Fruit fly (Drosophila melanogaster): ENCODE results near the gene CG32241.

Gene CG32241

DNA sequence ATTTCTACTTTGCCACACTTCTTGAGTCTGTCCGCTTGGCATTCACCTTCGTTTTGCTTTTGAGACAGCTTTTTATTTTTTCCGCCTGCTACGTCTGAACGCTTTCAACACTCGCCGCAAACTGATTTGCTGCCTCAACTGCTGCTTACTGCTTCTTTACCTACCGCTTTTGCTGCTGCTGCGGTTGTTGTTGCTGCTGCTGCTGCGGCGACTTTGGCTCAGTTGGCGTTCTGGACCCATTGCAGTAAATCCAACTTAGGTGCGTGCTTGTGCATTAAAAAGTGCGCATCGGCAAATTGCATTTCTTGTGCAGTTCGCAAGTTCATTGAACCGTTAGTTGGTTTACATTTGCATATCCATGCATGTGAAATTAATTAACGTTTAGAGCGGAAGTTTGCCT is 41.9 kb upstream of the CG32241 start, which contains the start of gene NT1 (continued):
- no peak for TF ChIP-seq CG15011 (GFP tag; optimal IDR thresholded peaks at IDR 0.05)
- TF ChIP-seq row (GFP tag; IDR thresholded peaks at IDR 0.05) = no peak
- no peak for TF ChIP-seq otp (GFP tag; IDR thresholded peaks at IDR 0.05)
- TF ChIP-seq sr (GFP tag; IDR thresholded peaks at IDR 0.05) = 0 out of 3 replicates have a peak, but pooled peaks have one; percentile 25
- no peak for TF ChIP-seq CG31441 (GFP tag; IDR thresholded peaks at IDR 0.05)
- TF ChIP-seq vfl (GFP tag; optimal IDR thresholded peaks at IDR 0.05) = no peak

DNA sequence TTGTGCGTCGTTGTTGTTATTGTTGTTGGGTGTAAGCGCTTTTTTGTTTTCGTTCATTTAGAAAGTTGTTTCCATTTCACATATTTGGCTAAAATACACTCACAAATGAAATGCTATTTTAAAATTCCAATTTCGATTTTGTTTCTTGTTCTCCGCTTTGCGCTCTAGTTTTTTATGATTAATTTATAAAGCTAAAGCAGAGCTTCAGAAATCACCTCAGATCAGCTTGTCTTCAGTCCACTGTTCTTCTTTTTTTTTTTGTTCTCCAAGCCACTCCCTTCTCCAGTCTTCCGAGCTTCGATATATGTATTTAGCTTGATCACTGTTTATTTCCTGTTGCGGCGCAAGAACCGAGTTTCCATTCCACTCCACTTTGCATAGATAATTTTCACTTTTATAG is 41.4 kb upstream of the CG32241 start:
- TF ChIP-seq Blimp-1 (GFP tag; optimal IDR thresholded peaks at IDR 0.05) (peak; percentile 43), Antp (GFP tag; optimal IDR thresholded peaks at IDR 0.05) (no peak)

DNA sequence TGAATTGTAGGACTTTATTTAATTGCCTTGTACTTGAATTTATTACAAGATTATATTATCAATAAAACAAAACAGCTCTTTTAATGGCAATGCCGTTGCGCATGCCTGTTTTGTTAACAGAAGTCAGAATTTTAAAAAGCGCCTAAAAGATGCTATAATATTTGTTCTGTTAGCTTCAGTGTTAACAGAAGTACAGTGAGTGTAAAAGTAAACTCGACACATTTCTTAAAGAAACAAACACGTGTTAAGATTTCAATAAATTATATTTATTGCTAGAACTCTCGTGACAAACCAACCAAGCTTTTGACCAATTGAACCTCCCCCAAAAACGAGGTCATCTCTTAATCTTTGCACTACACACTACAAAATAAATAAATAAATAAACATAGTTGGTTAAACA is 35.0 kb upstream of the CG32241 start:
- TF ChIP-seq stwl (tag; optimal IDR thresholded peaks at IDR 0.05) (peak; percentile 39), CG8388 (GFP tag; optimal IDR thresholded peaks at IDR 0.05) (peak; percentile 91), Adf1 (GFP tag; IDR thresholded peaks at IDR 0.05) (no peak), ap (GFP tag; IDR thresholded peaks at IDR 0.05) (no peak), ham (GFP tag; IDR thresholded peaks at IDR 0.05) (no peak)

DNA sequence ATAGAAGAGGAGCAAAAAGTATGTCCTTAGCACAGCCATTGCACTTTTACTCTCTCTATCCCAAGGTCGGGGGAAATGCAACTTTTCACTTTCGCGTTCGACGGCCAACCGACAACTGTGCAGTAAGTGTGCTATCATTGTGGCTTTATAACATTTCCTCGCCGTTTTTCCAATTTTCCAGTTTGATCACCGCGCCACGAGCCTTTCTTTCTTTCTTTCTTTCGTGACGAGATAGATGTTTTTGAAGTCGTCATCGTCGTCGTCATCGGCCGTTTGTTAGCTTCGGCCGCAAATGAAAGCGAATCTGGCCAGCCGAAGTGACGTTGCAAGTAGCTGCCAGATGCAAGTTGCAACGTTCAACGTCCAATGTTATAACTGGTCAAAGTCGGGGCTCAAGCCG is 34.0 kb upstream of the CG32241 start, which contains the start of gene CG13720:
TSS of gene CG13720 (minus strand) at position 101 of the 400 bp plus-strand sequence.
- TF ChIP-seq Blimp-1 (GFP tag; optimal IDR thresholded peaks at IDR 0.05) (peak; percentile 67), BtbVII (GFP tag; optimal IDR thresholded peaks at IDR 0.05) (no peak)

- no peak for TF ChIP-seq Drgx (GFP tag; IDR thresholded peaks at IDR 0.05)
Observed at dm6 chr3L:4497677-4498076, 31.2 kb upstream of the CG32241 start, which contains the start of gene CG13721. CG13721 (minus strand) TSS chr3L:4497777.

- no peak for TF ChIP-seq BEAF-32 (GFP tag; optimal IDR thresholded peaks at IDR 0.05)
- peak in 1 of 2 experiments; percentile 49 for TF ChIP-seq bsh (GFP tag; optimal IDR thresholded peaks at IDR 0.05)
- peak; percentile 62 for TF ChIP-seq lbe (GFP tag; optimal IDR thresholded peaks at IDR 0.05)
- TF ChIP-seq nom (GFP tag; optimal IDR thresholded peaks at IDR 0.05) = peak; percentile 79
Observed at dm6 chr3L:4494603-4495002, 28.2 kb upstream of the CG32241 start.

DNA sequence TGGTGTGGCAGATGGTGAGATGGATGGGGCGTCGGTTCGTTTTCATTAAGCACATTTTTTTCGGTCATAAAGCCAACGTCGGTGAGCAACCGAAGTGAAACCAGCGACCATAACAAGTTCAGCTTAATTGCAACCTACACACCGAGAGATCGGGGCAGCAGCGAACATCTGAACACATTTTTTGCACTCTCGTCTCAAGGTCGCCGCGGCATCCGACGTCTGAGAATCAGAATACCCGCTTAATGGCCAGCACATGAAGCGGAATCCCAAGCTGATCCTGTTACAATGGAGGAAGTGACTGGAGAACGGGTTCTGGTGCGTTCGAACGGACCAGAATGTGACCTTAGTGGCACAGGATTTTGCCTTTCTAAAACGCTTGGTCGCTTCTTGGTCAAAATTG is 27.2 kb upstream of the CG32241 start:
- peak; percentile 20; the same call in 1 of the 2 replicates for TF ChIP-seq Doc2 (GFP tag; IDR thresholded peaks at IDR 0.05)
- TF ChIP-seq Hsf (GFP tag; optimal IDR thresholded peaks at IDR 0.05) = no peak
- no peak for TF ChIP-seq CG14667 (GFP tag; IDR thresholded peaks at IDR 0.05)

DNA sequence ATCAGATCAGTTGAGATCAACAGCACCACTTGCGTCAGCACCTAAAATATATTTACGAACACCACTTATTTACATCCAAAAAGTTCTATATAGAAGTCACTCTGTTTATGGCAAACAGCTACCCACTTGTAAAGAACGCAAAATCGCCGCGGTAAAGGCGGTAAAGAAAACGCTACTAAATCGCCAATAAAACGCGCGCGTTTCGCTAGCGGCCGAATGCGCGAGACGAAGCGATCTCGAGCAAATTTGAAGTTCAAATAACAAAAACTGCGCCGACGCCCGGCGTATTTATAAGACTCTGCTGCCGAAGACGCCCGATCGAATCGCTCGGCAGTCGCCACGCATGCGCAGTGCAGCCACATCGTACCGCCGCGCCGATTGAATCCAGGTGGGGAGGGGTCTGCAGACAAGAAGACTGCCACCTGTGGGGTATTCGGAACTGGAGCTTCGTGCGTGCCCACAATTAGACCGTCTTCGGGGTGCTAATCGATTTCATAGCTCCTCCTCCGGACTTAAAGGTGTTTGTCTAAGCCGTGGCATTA is 24.3 kb upstream of the CG32241 start, which contains the start of gene CG13722:
TSS of gene CG13722 (minus strand) at position 262 of the 542 bp plus-strand sequence.
- TF ChIP-seq Deaf1 (tag; optimal IDR thresholded peaks at IDR 0.05) = peak; percentile 93
- no peak for TF ChIP-seq Dp (GFP tag; optimal IDR thresholded peaks at IDR 0.05)
- no peak for TF ChIP-seq sc (optimal IDR thresholded peaks at IDR 0.05)
- TF ChIP-seq sc (GFP tag; optimal IDR thresholded peaks at IDR 0.05) = no peak
- TF ChIP-seq hkb (optimal IDR thresholded peaks at IDR 0.05) = no peak
- TF ChIP-seq hkb (GFP tag; IDR thresholded peaks at IDR 0.05) = no peak
- no peak for TF ChIP-seq CG32767 (GFP tag; IDR thresholded peaks at IDR 0.05)
- TF ChIP-seq inv (GFP tag; IDR thresholded peaks at IDR 0.05; ENCODE audit: partially characterized antibody) = no peak
- no peak for TF ChIP-seq MTF-1 (GFP tag; optimal IDR thresholded peaks at IDR 0.05; ENCODE audit: borderline replicate concordance)
- TF ChIP-seq CG9437 (GFP tag; optimal IDR thresholded peaks at IDR 0.05) = no peak
- no peak for TF ChIP-seq dati (GFP tag; IDR thresholded peaks at IDR 0.05)
- no peak for TF ChIP-seq so (GFP tag; IDR thresholded peaks at IDR 0.05)
- TF ChIP-seq CG11398 (GFP tag; optimal IDR thresholded peaks at IDR 0.05) = no peak
- no peak for TF ChIP-seq Neu2 (GFP tag; optimal IDR thresholded peaks at IDR 0.05; ENCODE audit: borderline replicate concordance)
- no peak for TF ChIP-seq Antp (GFP tag; optimal IDR thresholded peaks at IDR 0.05)
- no peak for TF ChIP-seq bcd (GFP tag; optimal IDR thresholded peaks at IDR 0.05)
- no peak for TF ChIP-seq CG32532 (GFP tag; IDR thresholded peaks at IDR 0.05)
- no peak for TF ChIP-seq stc (GFP tag; IDR thresholded peaks at IDR 0.05)
